Fruit fly (Drosophila melanogaster): ENCODE measurements around the gene CG11815.

CG11815 gene

DNA sequence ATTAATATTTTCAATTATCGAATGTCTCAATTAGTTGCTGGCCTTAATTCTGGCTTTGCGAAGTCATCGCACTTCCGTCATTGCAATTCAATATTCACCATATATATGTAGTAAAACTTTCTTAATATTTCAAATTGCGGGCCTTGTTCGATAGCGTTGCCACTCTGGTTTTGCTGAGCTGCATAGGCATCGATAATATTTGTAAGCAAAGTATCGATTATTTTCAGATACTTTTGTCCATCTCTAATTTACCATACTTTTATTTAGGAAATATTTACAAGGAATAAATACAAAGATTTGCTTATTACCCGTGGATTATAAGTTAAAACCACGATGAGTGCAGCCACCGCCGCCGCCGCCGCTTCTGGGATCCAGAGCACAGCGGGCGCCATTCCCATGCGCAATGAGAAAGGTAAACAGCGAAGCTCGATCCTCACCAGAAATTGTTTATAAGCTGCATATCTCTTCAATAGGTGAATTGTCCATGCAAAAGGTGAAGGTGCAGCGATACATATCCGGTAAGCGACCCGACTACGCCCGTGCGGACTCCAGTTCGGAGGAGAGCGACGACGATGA lies 30.1 kb downstream of the CG11815 start, which contains the start of gene Mfap1 (continued):
- TF ChIP-seq chif (GFP tag; optimal IDR thresholded peaks at IDR 0.05) (no peak), Scr (GFP tag; IDR thresholded peaks at IDR 0.05; ENCODE audit: partially characterized antibody) (peak; percentile 56), Spps (tag; optimal IDR thresholded peaks at IDR 0.05) (no peak), br (optimal IDR thresholded peaks at IDR 0.05) (no peak), amos (GFP tag; IDR thresholded peaks at IDR 0.05; ENCODE audit: partially characterized antibody) (peak; percentile 87), gcm2 (GFP tag; optimal IDR thresholded peaks at IDR 0.05) (no peak), CG5953 (GFP tag; IDR thresholded peaks at IDR 0.05) (no peak), Antp (GFP tag; optimal IDR thresholded peaks at IDR 0.05) (no peak), CG6854 (GFP tag; optimal IDR thresholded peaks at IDR 0.05) (no peak), Hand (GFP tag; optimal IDR thresholded peaks at IDR 0.05) (no peak), CG9932 (GFP tag; IDR thresholded peaks at IDR 0.05) (peak; percentile 29; the same call in 1 of the 2 replicates), CG14860 (GFP tag; IDR thresholded peaks at IDR 0.05; ENCODE audit: partially characterized antibody) (0 out of 3 replicates have a peak, but pooled peaks have one; percentile 35), Blimp-1 (GFP tag; optimal IDR thresholded peaks at IDR 0.05) (no peak), croc (GFP tag; conservative IDR thresholded peaks at IDR 0.05) (no peak), MESR4 (GFP tag; optimal IDR thresholded peaks at IDR 0.05) (peak; percentile 67), dati (GFP tag; IDR thresholded peaks at IDR 0.05) (no peak), en (GFP tag; optimal IDR thresholded peaks at IDR 0.05) (no peak), CG13894 (tag; optimal IDR thresholded peaks at IDR 0.05) (no peak), Fer1 (GFP tag; optimal IDR thresholded peaks at IDR 0.05) (no peak), CG6765 (GFP tag; optimal IDR thresholded peaks at IDR 0.05) (no peak), CG3065 (GFP tag; optimal IDR thresholded peaks at IDR 0.05) (no peak), pzg (GFP tag; optimal IDR thresholded peaks at IDR 0.05) (peak; percentile 75), Dbx (GFP tag; IDR thresholded peaks at IDR 0.05) (peak; percentile 21; the same call in 1 of the 3 replicates), HLH3B (GFP tag; IDR thresholded peaks at IDR 0.05) (0 out of 2 replicates have a peak, but pooled peaks have one; percentile 20), CG31441 (GFP tag; IDR thresholded peaks at IDR 0.05) (no peak), crc (GFP tag; optimal IDR thresholded peaks at IDR 0.05) (no peak), CG34224 (GFP tag; IDR thresholded peaks at IDR 0.05; ENCODE audit: partially characterized antibody) (peak; percentile 88), pb (GFP tag; optimal IDR thresholded peaks at IDR 0.05) (no peak), CG14441 (GFP tag; IDR thresholded peaks at IDR 0.05) (no peak), CG14050 (GFP tag; IDR thresholded peaks at IDR 0.05) (no peak), ssp (GFP tag; IDR thresholded peaks at IDR 0.05) (no peak), Eip74EF (GFP tag; optimal IDR thresholded peaks at IDR 0.05) (no peak), HLH4C (GFP tag; IDR thresholded peaks at IDR 0.05; ENCODE audit: partially characterized antibody) (peak; percentile 31; the same call in 2 of the 3 replicates), CG17385 (GFP tag; optimal IDR thresholded peaks at IDR 0.05) (no peak), pho (GFP tag; optimal IDR thresholded peaks at IDR 0.05) (no peak), mirr (GFP tag; optimal IDR thresholded peaks at IDR 0.05) (no peak), sna (GFP tag; IDR thresholded peaks at IDR 0.05; ENCODE audit: partially characterized antibody) (0 out of 2 replicates have a peak, but pooled peaks have one; percentile 15), otp (GFP tag; IDR thresholded peaks at IDR 0.05) (no peak), CG5180 (GFP tag; optimal IDR thresholded peaks at IDR 0.05) (no peak), CG1603 (tag; optimal IDR thresholded peaks at IDR 0.05) (peak; percentile 66), CG32532 (GFP tag; IDR thresholded peaks at IDR 0.05) (no peak), cwo (GFP tag; optimal IDR thresholded peaks at IDR 0.05) (no peak), tap (tag; optimal IDR thresholded peaks at IDR 0.05) (no peak), danr (GFP tag; IDR thresholded peaks at IDR 0.05) (no peak), sr (GFP tag; IDR thresholded peaks at IDR 0.05) (no peak), Dll (GFP tag; IDR thresholded peaks at IDR 0.05; ENCODE audit: partially characterized antibody) (peak; percentile 82), CG2875 (GFP tag; optimal IDR thresholded peaks at IDR 0.05) (no peak), Hmr (GFP tag; optimal IDR thresholded peaks at IDR 0.05) (no peak), fd102C (GFP tag; optimal IDR thresholded peaks at IDR 0.05) (no peak)
